Worm (Caenorhabditis elegans) whole organism, young adult: ENCODE measurements around the gene ssup-72.

Experiments used
- B0019.2 ChIP-seq: fragments of 200-800 bp; sonication (Bioruptor generic); conservative IDR thresholded peaks from 2 replicates; pipeline ENCODE4 v1.3.6; 2022; ENCODE audit warnings: missing genetic modification reagents, missing genetic modification characterization, missing compliant biosample characterization
- C17E4.6 ChIP-seq: fragments of 200-800 bp; sonication (Bioruptor generic); IDR thresholded peaks from 2 replicates; pipeline ENCODE4 v1.3.6; 2022; ENCODE audit warnings: missing genetic modification reagents, missing genetic modification characterization, missing compliant biosample characterization
- F49E8.2 ChIP-seq: sonication (generic microtip); optimal IDR thresholded peaks from 3 replicates; lab custom pipeline; 2017; ENCODE audit warnings: missing genetic modification characterization, mild to moderate bottlenecking, missing compliant biosample characterization, antibody characterized with exemption, moderate library complexity; ENCODE audit not compliant: insufficient read depth
- F52B5.7 ChIP-seq: sonication (generic microtip); optimal IDR thresholded peaks from 2 replicates; lab custom pipeline; 2016; ENCODE audit warnings: mild to moderate bottlenecking, missing genetic modification characterization, missing compliant biosample characterization
- Y79H2A.3 ChIP-seq: fragments of 200-800 bp; sonication (Bioruptor generic); conservative IDR thresholded peaks from 2 replicates; pipeline ENCODE4 v1.3.6; 2022; ENCODE audit warnings: missing genetic modification reagents, missing genetic modification characterization, missing compliant biosample characterization
- Y95B8A.8 ChIP-seq: fragments of 200-800 bp; sonication (Bioruptor generic); IDR thresholded peaks from 2 replicates; pipeline ENCODE4 v1.3.6; 2022; ENCODE audit warnings: missing genetic modification reagents, missing genetic modification characterization, missing compliant biosample characterization
- ZK185.1 ChIP-seq: sonication (generic microtip); optimal IDR thresholded peaks from 2 replicates; lab custom pipeline; 2016; ENCODE audit warnings: mild to moderate bottlenecking, missing genetic modification characterization, missing compliant biosample characterization; ENCODE audit not compliant: poor library complexity, severe bottlenecking
- bed-1 ChIP-seq: fragments of 200-800 bp; sonication (Bioruptor generic); IDR thresholded peaks from 2 replicates; pipeline ENCODE4 v1.3.6; 2022; ENCODE audit warnings: missing genetic modification reagents, missing genetic modification characterization, missing compliant biosample characterization
- cebp-2 ChIP-seq: fragments of 200-800 bp; sonication (Bioruptor generic); IDR thresholded peaks from 2 replicates; pipeline ENCODE4 v1.3.6; 2022; ENCODE audit warnings: missing genetic modification characterization, missing compliant biosample characterization
- ceh-58 ChIP-seq: fragments of 200-800 bp; sonication (Bioruptor generic); IDR thresholded peaks from 2 replicates; pipeline ENCODE4 v1.3.6; 2022; ENCODE audit warnings: missing genetic modification characterization, missing compliant biosample characterization
- ceh-91 ChIP-seq: fragments of 200-800 bp; sonication (Bioruptor generic); IDR thresholded peaks from 2 replicates; pipeline ENCODE4 v1.3.6; 2022; ENCODE audit warnings: missing genetic modification reagents, missing genetic modification characterization, missing compliant biosample characterization
- dpff-1 ChIP-seq: sonication (generic microtip); optimal IDR thresholded peaks from 2 replicates; lab custom pipeline; 2017; ENCODE audit warnings: mild to moderate bottlenecking, missing genetic modification characterization, missing compliant biosample characterization
- dpl-1 ChIP-seq: fragments of 150-350 bp; optimal IDR thresholded peaks from 2 replicates; lab custom pipeline; 2014; ENCODE audit warnings: missing biosample characterization, missing genetic modification reagents, missing genetic modification characterization
- hlh-26 ChIP-seq: fragments of 200-800 bp; sonication (Bioruptor generic); conservative IDR thresholded peaks from 2 replicates; pipeline ENCODE4 v1.3.6; 2022; ENCODE audit warnings: missing genetic modification reagents, missing genetic modification characterization, missing compliant biosample characterization
- hmg-20 ChIP-seq: fragments of 200-800 bp; sonication (Bioruptor generic); IDR thresholded peaks from 2 replicates; pipeline ENCODE4 v1.3.6; 2022; ENCODE audit warnings: missing genetic modification reagents, missing genetic modification characterization, missing compliant biosample characterization
- hrde-1 ChIP-seq: sonication (generic microtip); optimal IDR thresholded peaks from 2 replicates; lab custom pipeline; 2016; ENCODE audit warnings: missing genetic modification characterization, mild to moderate bottlenecking, missing compliant biosample characterization, moderate library complexity, missing genotype, missing genetic modification reagents, borderline replicate concordance
- lin-35 ChIP-seq, 3 experiments: fragments of 150-350 bp in 2 of 3; sonication (generic microtip) in 1 of 3; optimal IDR thresholded peaks; 2 replicates each; lab custom pipeline; 2014 to 2018; ENCODE audit warnings: missing biosample characterization in 3 of 3, missing genetic modification characterization in 3 of 3, missing genetic modification reagents in 3 of 3
- lir-1 ChIP-seq: fragments of 200-800 bp; sonication (Bioruptor generic); conservative IDR thresholded peaks from 2 replicates; pipeline ENCODE4 v1.3.6; 2022; ENCODE audit warnings: missing genetic modification reagents, missing genetic modification characterization, missing compliant biosample characterization
- madf-3 ChIP-seq: fragments of 200-800 bp; sonication (Bioruptor generic); IDR thresholded peaks from 2 replicates; pipeline ENCODE4 v1.3.6; 2022; ENCODE audit warnings: missing genetic modification reagents, missing genetic modification characterization, missing compliant biosample characterization
- nfya-1 ChIP-seq: sonication (generic microtip); optimal IDR thresholded peaks from 2 replicates; lab custom pipeline; 2017; ENCODE audit warnings: antibody characterized with exemption, missing compliant biosample characterization, missing genetic modification characterization, borderline replicate concordance; ENCODE audit not compliant: insufficient read depth
- nhr-179 ChIP-seq: sonication (generic microtip); optimal IDR thresholded peaks from 2 replicates; lab custom pipeline; 2016; ENCODE audit warnings: mild to moderate bottlenecking, missing genetic modification characterization, missing compliant biosample characterization
- nhr-27 ChIP-seq: fragments of 200-800 bp; sonication (Bioruptor generic); optimal IDR thresholded peaks from 2 replicates; lab custom pipeline; 2018; ENCODE audit warnings: mild to moderate bottlenecking, missing genetic modification characterization, moderate library complexity, missing compliant biosample characterization
- pha-4 ChIP-seq: fragments of 150-350 bp; sonication (generic microtip); optimal IDR thresholded peaks from 2 replicates; lab custom pipeline; 2014; ENCODE audit warnings: missing biosample characterization, missing genetic modification reagents, missing genetic modification characterization
- sea-2 ChIP-seq: fragments of 200-800 bp; sonication (Bioruptor generic); IDR thresholded peaks from 2 replicates; pipeline ENCODE4 v1.3.6; 2022; ENCODE audit warnings: missing genetic modification characterization, missing compliant biosample characterization
- snpc-1.1 ChIP-seq: sonication (generic microtip); optimal IDR thresholded peaks from 2 replicates; lab custom pipeline; 2017; ENCODE audit warnings: missing genetic modification characterization, mild to moderate bottlenecking, missing compliant biosample characterization, antibody characterized with exemption, moderate library complexity, missing genotype, missing genetic modification reagents; ENCODE audit not compliant: insufficient read depth
- snpc-3.4 ChIP-seq: sonication (generic microtip); optimal IDR thresholded peaks from 2 replicates; lab custom pipeline; 2017; ENCODE audit warnings: missing genetic modification characterization, mild to moderate bottlenecking, missing compliant biosample characterization, antibody characterized with exemption, moderate library complexity, missing genotype, missing genetic modification reagents
- snpc-4 ChIP-seq, 5 experiments: fragments of 150-350 bp in 1 of 5; sonication (generic microtip) in 4 of 5; optimal IDR thresholded peaks; 2 replicates each; lab custom pipeline; 2014 to 2018; ENCODE audit warnings: missing genetic modification characterization in 5 of 5, missing biosample characterization in 3 of 5, antibody characterized with exemption in 2 of 5, mild to moderate bottlenecking in 2 of 5, missing compliant biosample characterization in 2 of 5, missing genotype in 2 of 5, moderate library complexity in 2 of 5, missing genetic modification reagents in 1 of 5
- somi-1 ChIP-seq: fragments of 200-800 bp; sonication (Bioruptor generic); optimal IDR thresholded peaks from 2 replicates; lab custom pipeline; 2018; ENCODE audit warnings: mild to moderate bottlenecking, missing genetic modification characterization, missing compliant biosample characterization
- xnd-1 ChIP-seq: sonication (generic microtip); optimal IDR thresholded peaks from 2 replicates; lab custom pipeline; 2016; ENCODE audit warnings: missing genotype, missing genetic modification reagents, missing genetic modification characterization, missing compliant biosample characterization
- zfh-2 ChIP-seq: fragments of 200-800 bp; sonication (Bioruptor generic); conservative IDR thresholded peaks from 2 replicates; pipeline ENCODE4 v1.3.6; 2022; ENCODE audit warnings: missing genetic modification reagents, missing genetic modification characterization, missing compliant biosample characterization

ssup-72 gene

ce11 chrII:6744648-6745047 lies 31.8 kb upstream of the ssup-72 start, which contains the start of gene ins-15:
Gene ins-15 (minus strand): TSS chrII:6744748.
- TF ChIP-seq bed-1 (GFP tag; lab: Robert Waterston, UW) (no peak), B0019.2 (no peak), Y95B8A.8 (GFP tag; lab: Robert Waterston, UW) (no peak), sea-2 (GFP tag; lab: Robert Waterston, UW) (no peak), nfya-1 (tag; lab: Kevin White, UChicago) (no peak), zfh-2 (no peak), dpff-1 (tag; lab: Kevin White, UChicago) (no peak)

ce11 chrII:6745783-6746182 lies 30.6 kb upstream of the ssup-72 start, which contains the start of gene ins-14:
Gene ins-14 (minus strand): TSS chrII:6745814.
- TF ChIP-seq xnd-1 (tag; lab: Kevin White, UChicago), result no peak
- no peak for TF ChIP-seq hlh-26 (GFP tag; lab: Robert Waterston, UW)
- no peak for TF ChIP-seq sea-2 (GFP tag; lab: Robert Waterston, UW)
- TF ChIP-seq ceh-58 (GFP tag; lab: Robert Waterston, UW), result no peak
- TF ChIP-seq, all 124 proteins: peak for 0

- TF ChIP-seq snpc-4 (GFP tag; optimal IDR thresholded peaks at IDR 0.05; lab: Kevin White, UChicago) (no peak), snpc-4 (tag; optimal IDR thresholded peaks at IDR 0.05; lab: Kevin White, UChicago) (no peak), hrde-1 (no peak), lir-1 (GFP tag; lab: Robert Waterston, UW) (no peak), lin-35 (GFP tag; optimal IDR thresholded peaks at IDR 0.05; lab: Kevin White, UChicago) (no peak), ceh-91 (GFP tag; lab: Robert Waterston, UW) (no peak), hmg-20 (GFP tag; lab: Robert Waterston, UW) (no peak), snpc-1.1 (tag; lab: Kevin White, UChicago) (no peak), cebp-2 (no peak), nfya-1 (tag; lab: Kevin White, UChicago) (no peak)
These were observed 30.0 kb upstream of the ssup-72 start, which contains the start of gene F41G3.5 for ce11 chrII:6746404-6746803. Gene F41G3.5 (plus strand): TSS chrII:6746704.

- no peak for TF ChIP-seq madf-3 (GFP tag; lab: Robert Waterston, UW)
- no peak for TF ChIP-seq F49E8.2 (tag; lab: Kevin White, UChicago)
- TF ChIP-seq dpl-1 (GFP tag; lab: Kevin White, UChicago), result no peak
- TF ChIP-seq snpc-3.4 (tag; lab: Kevin White, UChicago), result no peak
- no peak for TF ChIP-seq F52B5.7 (tag; lab: Kevin White, UChicago)
- no peak for TF ChIP-seq Y79H2A.3 (GFP tag; lab: Robert Waterston, UW)
- TF ChIP-seq somi-1 (GFP tag; lab: Kevin White, UChicago), result no peak
- TF ChIP-seq pha-4 (tag; lab: Kevin White, UChicago), result no peak
- no peak for TF ChIP-seq nhr-179 (tag; lab: Kevin White, UChicago)
- TF ChIP-seq Y95B8A.8 (GFP tag; lab: Robert Waterston, UW), result no peak
- TF ChIP-seq nhr-27, result no peak
- TF ChIP-seq C17E4.6 (GFP tag; lab: Robert Waterston, UW), result no peak
- no peak for TF ChIP-seq ZK185.1 (tag; lab: Kevin White, UChicago)
- TF ChIP-seq snpc-1.1 (tag; lab: Kevin White, UChicago), result no peak
These were observed 27.0 kb upstream of the ssup-72 start, which contains the start of gene F41G3.10 for ce11 chrII:6749422-6749821. Gene F41G3.10 (minus strand): TSS chrII:6749522.
